Worm (Caenorhabditis elegans): ENCODE data around the gene Y47D3A.14.

DNA sequence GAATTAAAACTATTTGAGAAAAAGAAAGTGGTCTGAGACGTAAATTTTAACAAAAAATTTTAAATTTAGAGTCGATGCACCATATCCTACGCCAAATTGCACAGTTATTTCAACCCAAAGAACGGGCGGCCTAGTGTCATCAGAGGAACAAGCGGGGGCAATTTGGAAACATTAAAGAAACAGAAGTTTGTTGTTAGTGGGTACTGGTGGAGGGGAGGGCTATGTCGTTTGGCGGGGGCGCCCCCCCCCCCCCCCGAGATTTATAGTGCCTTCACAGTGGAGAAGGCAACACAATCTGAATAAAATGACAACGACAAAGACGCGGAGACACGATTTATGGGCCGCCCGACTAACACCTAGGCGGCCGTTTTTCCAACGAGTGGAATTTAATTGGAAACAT is 29.8 kb downstream of the Y47D3A.14 start:
- TF ChIP-seq rnt-1 (tag; optimal IDR thresholded peaks at IDR 0.05) (no peak), pha-4 (tag; optimal IDR thresholded peaks at IDR 0.05) (no peak), elt-2 (tag; optimal IDR thresholded peaks at IDR 0.05) (no peak), ceh-14 (tag; optimal IDR thresholded peaks at IDR 0.05) (no peak), unc-42 (tag; optimal IDR thresholded peaks at IDR 0.05) (no peak), unc-3 (GFP tag; conservative IDR thresholded peaks at IDR 0.05) (no peak), unc-3 (tag; optimal IDR thresholded peaks at IDR 0.05) (no peak), elt-4 (tag; optimal IDR thresholded peaks at IDR 0.05) (no peak), syd-9 (tag; optimal IDR thresholded peaks at IDR 0.05) (no peak), ztf-16 (tag; optimal IDR thresholded peaks at IDR 0.05) (no peak), fkh-10 (GFP tag; optimal IDR thresholded peaks at IDR 0.05) (no peak), lim-6 (tag; optimal IDR thresholded peaks at IDR 0.05) (no peak)
